Worm (Caenorhabditis elegans) whole organism, L4 larva: ENCODE measurements around the gene fipr-14.

ENCODE experiments used
- F44E2.7 ChIP-seq: fragments of 200-800 bp; sonication (Bioruptor generic); IDR thresholded peaks from 2 replicates; pipeline ENCODE4 v2.1.2; 2022; ENCODE audit warnings: missing genetic modification characterization, missing compliant biosample characterization
- T20F7.1 ChIP-seq: fragments of 200-800 bp; sonication (Bioruptor generic); optimal IDR thresholded peaks from 2 replicates; lab custom pipeline; 2018; ENCODE audit warnings: mild to moderate bottlenecking, missing genetic modification characterization, missing compliant biosample characterization
- Y5F2A.4 ChIP-seq: fragments of 200-800 bp; sonication (Bioruptor generic); optimal IDR thresholded peaks from 2 replicates; lab custom pipeline; 2018; ENCODE audit warnings: mild to moderate bottlenecking, missing genetic modification characterization, missing compliant biosample characterization
- aha-1 ChIP-seq: fragments of 150-350 bp; peaks from one replicate; lab custom pipeline; 2014; ENCODE audit warnings: missing biosample characterization, missing genetic modification characterization
- egl-27 ChIP-seq: sonication (generic microtip); optimal IDR thresholded peaks from 3 replicates; lab custom pipeline; 2017; ENCODE audit warnings: missing biosample characterization, missing genetic modification reagents, missing genetic modification characterization
- lin-39 ChIP-seq: fragments of 150-350 bp; optimal IDR thresholded peaks from 2 replicates; lab custom pipeline; 2014; ENCODE audit warnings: missing biosample characterization, missing genetic modification reagents, missing genetic modification characterization
- nhr-48 ChIP-seq: sonication (generic microtip); optimal IDR thresholded peaks from 2 replicates; lab custom pipeline; 2016; ENCODE audit warnings: mild to moderate bottlenecking, missing genetic modification characterization, missing compliant biosample characterization
- nhr-76 ChIP-seq: fragments of 150-350 bp; optimal IDR thresholded peaks from 2 replicates; lab custom pipeline; 2014; ENCODE audit warnings: missing biosample characterization, missing genetic modification characterization
- nhr-77 ChIP-seq: fragments of 150-350 bp; optimal IDR thresholded peaks from 2 replicates; lab custom pipeline; 2014; ENCODE audit warnings: missing biosample characterization, missing genetic modification characterization
- pha-4 ChIP-seq, 2 experiments: fragments of 150-350 bp in 1 of 2; fragments of 200-800 bp in 1 of 2; sonication (Bioruptor generic) in 1 of 2; IDR thresholded peaks in 1 of 2; optimal IDR thresholded peaks in 1 of 2; 2 replicates each; pipeline versions ENCODE4 v1.3.6 to Lab custom; 2014 to 2022; ENCODE audit warnings: missing genetic modification characterization in 2 of 2, missing genetic modification reagents in 2 of 2, missing biosample characterization in 1 of 2, missing compliant biosample characterization in 1 of 2
- saeg-2 ChIP-seq: fragments of 200-800 bp; sonication (Bioruptor generic); IDR thresholded peaks from 2 replicates; pipeline ENCODE4 v1.3.6; 2022; ENCODE audit warnings: missing genetic modification reagents, missing genetic modification characterization, missing compliant biosample characterization
- snpc-4 ChIP-seq: fragments of 150-350 bp; optimal IDR thresholded peaks from 2 replicates; lab custom pipeline; 2014; ENCODE audit warnings: missing biosample characterization, missing genetic modification characterization
- unc-39 ChIP-seq: sonication (generic microtip); optimal IDR thresholded peaks from 2 replicates; lab custom pipeline; 2017; ENCODE audit warnings: missing biosample characterization, missing genetic modification characterization
- ztf-11 ChIP-seq: fragments of 150-350 bp; optimal IDR thresholded peaks from 2 replicates; lab custom pipeline; 2014; ENCODE audit warnings: missing biosample characterization, missing genetic modification characterization

DNA sequence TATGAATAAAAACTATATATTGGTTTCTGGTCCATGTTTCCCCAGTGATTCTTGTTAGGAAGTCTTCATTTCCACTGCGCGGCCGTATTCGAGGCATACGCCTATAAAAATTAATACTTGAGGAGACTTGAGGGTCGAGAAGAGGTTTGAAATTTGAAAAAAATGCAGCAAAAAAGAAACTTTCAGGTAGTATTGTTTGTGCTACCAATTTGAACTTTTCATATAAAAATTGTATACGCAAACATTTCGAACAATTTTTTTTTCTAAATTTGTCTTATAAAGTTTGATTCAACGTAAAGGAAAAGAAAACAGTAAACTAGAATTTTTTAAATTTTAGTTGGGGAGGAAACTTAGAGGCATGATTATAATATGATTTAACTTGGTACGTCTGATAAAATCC lies 25.1 kb upstream of the fipr-14 start, which contains the start of gene T11G6.4:
- TF ChIP-seq unc-39: no peak
- TF ChIP-seq nhr-76 (tag; lab: Kevin White, UChicago): no peak
- TF ChIP-seq aha-1 (tag; lab: Kevin White, UChicago): peak; percentile 70
- TF ChIP-seq lin-39 (tag; lab: Kevin White, UChicago): no peak
- no peak for TF ChIP-seq saeg-2 (GFP tag; lab: Robert Waterston, UW)
- no peak for TF ChIP-seq snpc-4 (tag; lab: Kevin White, UChicago)
- TF ChIP-seq F44E2.7 (GFP tag; lab: Robert Waterston, UW): no peak
- no peak for TF ChIP-seq nhr-77 (tag; lab: Kevin White, UChicago)
- no peak for TF ChIP-seq T20F7.1 (GFP tag; lab: Kevin White, UChicago)
- TF ChIP-seq egl-27 (tag; lab: Kevin White, UChicago): no peak
- no peak for TF ChIP-seq ztf-11
- no peak for TF ChIP-seq pha-4 (GFP tag; IDR thresholded peaks at IDR 0.05; lab: Robert Waterston, UW)
- no peak for TF ChIP-seq pha-4 (tag; optimal IDR thresholded peaks at IDR 0.05; lab: Kevin White, UChicago)
- TF ChIP-seq Y5F2A.4: no peak
- no peak for TF ChIP-seq nhr-48 (tag; lab: Kevin White, UChicago)
